Worm (Caenorhabditis elegans): ENCODE data around the gene srh-82.

The srh-82 gene

DNA sequence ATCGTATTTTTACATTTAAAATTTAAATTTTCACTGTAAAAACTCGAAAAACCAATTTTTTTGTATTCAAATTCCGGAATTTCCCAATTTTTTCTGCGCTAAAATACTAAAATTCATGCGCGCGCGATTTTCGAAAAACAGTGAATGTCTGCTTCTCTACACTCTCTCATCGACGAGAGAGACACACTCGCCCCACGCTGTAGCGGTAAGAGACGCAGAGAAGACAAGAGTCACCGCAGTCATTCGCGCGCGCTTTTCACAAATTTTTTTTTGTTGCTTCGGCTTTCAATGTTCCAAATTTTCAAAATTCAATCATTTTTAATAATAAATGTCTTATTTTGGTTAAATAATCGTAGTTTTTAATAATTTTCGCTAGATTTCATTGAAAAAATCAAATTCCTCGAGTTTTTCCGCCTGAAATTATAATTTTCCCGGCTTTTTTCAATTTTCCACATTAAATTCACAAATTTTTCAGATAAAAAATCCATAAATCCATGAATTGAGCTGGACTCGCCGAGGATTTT, 40.9 kb downstream of the srh-82 start, which contains the start of gene arid-1 (continued):
- TF ChIP-seq F23B12.7 (tag; optimal IDR thresholded peaks at IDR 0.05; ENCODE audit: insufficient read depth) (no peak), unc-130 (GFP tag; optimal IDR thresholded peaks at IDR 0.05) (peak; percentile 11), dpl-1 (GFP tag; optimal IDR thresholded peaks at IDR 0.05) (peak; percentile 54), nhr-90 (tag; optimal IDR thresholded peaks at IDR 0.05) (no peak), lir-1 (GFP tag; conservative IDR thresholded peaks at IDR 0.05) (no peak), snpc-1.3 (tag; optimal IDR thresholded peaks at IDR 0.05; ENCODE audit: insufficient read depth) (peak; percentile 23), egl-44 (GFP tag; IDR thresholded peaks at IDR 0.05) (no peak), fkh-3 (tag; optimal IDR thresholded peaks at IDR 0.05) (no peak), efl-1 (GFP tag; optimal IDR thresholded peaks at IDR 0.05) (peak; percentile 87), ztf-3 (GFP tag; optimal IDR thresholded peaks at IDR 0.05) (no peak), hmg-1.2 (GFP tag; IDR thresholded peaks at IDR 0.05) (peak; percentile 99), C17E4.6 (GFP tag; IDR thresholded peaks at IDR 0.05) (no peak), Y79H2A.3 (GFP tag; conservative IDR thresholded peaks at IDR 0.05) (0 out of 2 replicates have a peak, but pooled peaks have one; percentile 38), bed-1 (GFP tag; IDR thresholded peaks at IDR 0.05) (no peak), zim-3 (tag; optimal IDR thresholded peaks at IDR 0.05) (no peak), hlh-12 (tag; optimal IDR thresholded peaks at IDR 0.05) (no peak), unc-62 (GFP tag; optimal IDR thresholded peaks at IDR 0.05) (no peak), madf-10 (tag; optimal IDR thresholded peaks at IDR 0.05) (peak; percentile 47), snpc-3.4 (tag; optimal IDR thresholded peaks at IDR 0.05) (peak; percentile 72), Y67H2A.10 (GFP tag; conservative IDR thresholded peaks at IDR 0.05) (no peak), ztf-28 (GFP tag; IDR thresholded peaks at IDR 0.05) (no peak), tbp1 (GFP tag; optimal IDR thresholded peaks at IDR 0.05) (peak; percentile 37), atf-7 (tag; optimal IDR thresholded peaks at IDR 0.05) (no peak), attf-5 (GFP tag; optimal IDR thresholded peaks at IDR 0.05) (peak; percentile 84), rpc-1 (optimal IDR thresholded peaks at IDR 0.05) (no peak), rpc-1 (tag; optimal IDR thresholded peaks at IDR 0.05) (no peak), ceh-100 (GFP tag; IDR thresholded peaks at IDR 0.05) (peak; percentile 57), snpc-1.1 (tag; optimal IDR thresholded peaks at IDR 0.05; ENCODE audit: insufficient read depth) (peak; percentile 38), rec-8 (tag; optimal IDR thresholded peaks at IDR 0.05) (no peak), F39B2.1 (GFP tag; IDR thresholded peaks at IDR 0.05) (no peak), Y95B8A.8 (GFP tag; IDR thresholded peaks at IDR 0.05) (0 out of 2 replicates have a peak, but pooled peaks have one; percentile 11), lin-54 (GFP tag; optimal IDR thresholded peaks at IDR 0.05) (peak; percentile 71), mel-28 (tag; optimal IDR thresholded peaks at IDR 0.05; ENCODE audit: borderline replicate concordance) (no peak), hsf-1 (GFP tag; IDR thresholded peaks at IDR 0.05) (0 out of 2 replicates have a peak, but pooled peaks have one; percentile 9), gei-17 (GFP tag; optimal IDR thresholded peaks at IDR 0.05) (no peak), hrde-1 (tag; optimal IDR thresholded peaks at IDR 0.05; ENCODE audit: borderline replicate concordance) (no peak), nhr-80 (tag; optimal IDR thresholded peaks at IDR 0.05) (no peak), Y53F4B.3 (GFP tag; IDR thresholded peaks at IDR 0.05) (no peak), athp-1 (tag; optimal IDR thresholded peaks at IDR 0.05) (no peak), xnd-1 (tag; optimal IDR thresholded peaks at IDR 0.05) (peak; percentile 46), lin-26 (GFP tag; IDR thresholded peaks at IDR 0.05) (no peak), nhr-120 (GFP tag; IDR thresholded peaks at IDR 0.05) (no peak), ztf-22 (GFP tag; optimal IDR thresholded peaks at IDR 0.05) (no peak), F37B4.10 (GFP tag; IDR thresholded peaks at IDR 0.05) (no peak), F33H1.4 (GFP tag; IDR thresholded peaks at IDR 0.05) (peak; percentile 62), die-1 (tag; optimal IDR thresholded peaks at IDR 0.05) (no peak), F57C9.4 (tag; optimal IDR thresholded peaks at IDR 0.05) (no peak), chd-7 (tag; optimal IDR thresholded peaks at IDR 0.05) (no peak)

All from whole organism, young adult.